Fruit fly (Drosophila melanogaster): ENCODE results near the gene Uros1.

DNA sequence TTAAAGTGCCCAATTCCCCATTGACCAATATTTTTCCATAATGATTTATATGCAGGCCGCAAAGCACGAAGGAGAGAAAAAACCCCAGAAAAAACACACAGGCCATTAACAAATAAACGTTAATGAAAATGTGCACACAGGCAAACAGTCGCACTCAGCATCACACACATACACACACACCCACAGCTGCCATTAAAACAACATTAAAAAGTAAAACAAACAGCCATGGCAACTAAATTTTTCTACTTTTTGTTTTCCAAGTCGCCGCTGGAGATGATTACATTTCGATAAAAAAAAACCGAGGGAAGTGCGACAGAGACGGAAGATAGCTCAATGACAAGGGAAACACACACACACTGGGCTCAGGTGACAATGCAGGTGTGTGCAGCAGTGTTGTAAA, 12.7 kb downstream of the Uros1 start:
- TF ChIP-seq CG8478 (optimal IDR thresholded peaks at IDR 0.05) (no peak), CTCF (optimal IDR thresholded peaks at IDR 0.05) (no peak)

All from S2 (cell line).